Fruit fly (Drosophila melanogaster): ENCODE data around the gene CG34301.

Gene CG34301

DNA sequence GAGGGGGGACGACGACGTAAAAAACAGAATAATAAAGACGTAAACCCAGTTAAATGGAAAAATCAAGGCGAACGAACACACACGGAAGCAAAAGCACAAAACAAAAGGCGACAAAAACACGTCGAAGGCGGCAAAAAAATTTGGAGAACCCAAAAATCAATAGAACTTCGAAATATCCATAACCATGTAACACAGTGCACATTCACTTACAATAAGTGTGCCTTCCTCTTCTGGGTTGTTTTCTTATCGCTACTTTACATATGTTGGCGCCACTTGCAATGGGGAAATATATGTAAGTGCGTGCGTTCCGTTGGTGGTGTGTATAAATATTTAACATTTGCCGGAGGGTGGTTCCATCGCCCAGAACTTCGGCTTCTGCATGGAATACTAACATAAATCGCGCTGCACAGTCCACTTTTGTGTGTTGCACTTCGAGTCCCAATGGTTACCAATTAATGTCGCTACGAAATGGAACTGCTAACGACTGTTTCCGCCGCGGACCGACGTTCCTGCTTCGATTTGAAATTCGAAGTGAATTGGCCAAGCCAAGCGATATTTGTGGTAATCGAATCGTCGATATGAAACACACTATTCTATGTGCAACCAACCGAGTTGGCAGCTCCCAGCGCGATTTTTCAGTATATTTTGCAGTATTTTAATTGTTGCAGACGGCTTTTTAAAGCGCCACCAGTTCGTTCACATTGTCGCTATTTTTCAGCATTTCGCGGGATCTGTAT is 25.9 kb upstream of the CG34301 start, which contains the start of the genes CG9801 and Nasp:
Gene CG9801 (minus strand): TSS at position 542 of the 737 bp plus-strand sequence.
Gene Nasp (plus strand): TSS at position 665 of the 737 bp plus-strand sequence.
- TF ChIP-seq CG8159 (tag; optimal IDR thresholded peaks at IDR 0.05) (no peak), Ets98B (GFP tag; IDR thresholded peaks at IDR 0.05) (peak; percentile 17; the same call in 1 of the 2 replicates), fd96Ca (GFP tag; IDR thresholded peaks at IDR 0.05) (no peak; the same call in 2 of the 3 replicates), CG9948 (tag; optimal IDR thresholded peaks at IDR 0.05) (peak; percentile 2), CG4496 (GFP tag; IDR thresholded peaks at IDR 0.05) (no peak), gl (tag; optimal IDR thresholded peaks at IDR 0.05) (no peak), CG10348 (GFP tag; IDR thresholded peaks at IDR 0.05) (no peak), Snoo (tag; optimal IDR thresholded peaks at IDR 0.05) (peak; percentile 21), CG13204 (GFP tag; optimal IDR thresholded peaks at IDR 0.05) (no peak), CG15710 (tag; optimal IDR thresholded peaks at IDR 0.05) (no peak), CG32121 (GFP tag; IDR thresholded peaks at IDR 0.05) (no peak), Pif1B (GFP tag; optimal IDR thresholded peaks at IDR 0.05) (no peak), CG34367 (tag; optimal IDR thresholded peaks at IDR 0.05) (no peak), Pif1A (GFP tag; optimal IDR thresholded peaks at IDR 0.05) (peak; percentile 18), D1 (tag; optimal IDR thresholded peaks at IDR 0.05) (no peak), CG17806 (tag; optimal IDR thresholded peaks at IDR 0.05) (no peak), rn (GFP tag; IDR thresholded peaks at IDR 0.05) (no peak), CG8301 (tag; optimal IDR thresholded peaks at IDR 0.05) (no peak), EcR (GFP tag; optimal IDR thresholded peaks at IDR 0.05) (no peak), CG14655 (GFP tag; optimal IDR thresholded peaks at IDR 0.05) (no peak), CG12605 (GFP tag; IDR thresholded peaks at IDR 0.05) (0 out of 2 replicates have a peak, but pooled peaks have one; percentile 6)

DNA sequence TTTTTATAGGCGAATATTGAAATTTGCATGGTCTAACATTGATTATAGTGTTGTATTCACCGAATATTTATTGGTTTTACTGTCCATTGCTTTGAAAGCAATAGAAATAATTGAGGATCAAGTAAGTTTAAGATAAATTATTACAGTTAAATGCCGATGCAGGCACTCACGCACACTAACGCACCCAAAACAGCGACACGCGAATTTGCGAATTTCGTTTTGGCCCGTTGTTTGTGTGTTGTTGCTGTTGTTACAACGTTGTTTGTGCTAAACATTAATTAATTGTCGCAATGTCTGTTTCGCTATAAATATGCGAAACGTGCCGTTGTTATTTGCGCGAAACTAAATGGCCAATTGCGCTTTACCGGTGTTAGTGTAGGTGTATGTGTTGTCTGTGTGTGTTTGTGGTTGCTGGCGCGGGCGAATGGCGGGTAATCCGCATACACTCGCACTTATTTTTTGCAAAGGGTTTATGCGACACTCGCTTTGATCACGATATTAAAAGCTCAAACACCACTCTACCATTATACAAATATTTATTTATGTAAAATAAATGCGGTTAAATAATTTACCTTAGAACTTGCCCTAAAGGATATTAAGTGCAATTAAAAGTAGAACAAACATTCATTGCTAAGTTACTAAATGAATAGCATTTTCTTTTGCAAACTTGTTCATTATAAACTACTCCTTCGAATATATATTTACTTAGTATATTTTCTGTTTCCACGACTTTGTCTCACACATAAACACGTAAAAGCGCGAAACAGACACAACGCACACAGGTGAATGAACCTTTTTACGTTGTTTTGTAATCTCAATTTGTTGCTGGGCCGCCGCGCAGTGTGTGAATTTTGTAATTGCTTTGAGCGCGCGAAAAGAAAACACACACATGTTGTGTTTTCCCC is 25.1 kb upstream of the CG34301 start:
- peak; percentile 42; the same call in 1 of the 2 replicates for TF ChIP-seq CG12605 (GFP tag; IDR thresholded peaks at IDR 0.05)
- TF ChIP-seq CG10348 (GFP tag; IDR thresholded peaks at IDR 0.05) = 0 out of 2 replicates have a peak, but pooled peaks have one; percentile 40
- peak; percentile 71 for TF ChIP-seq CG34367 (tag; optimal IDR thresholded peaks at IDR 0.05)
- TF ChIP-seq Pif1B (GFP tag; optimal IDR thresholded peaks at IDR 0.05) = peak; percentile 94
- peak; percentile 64 for TF ChIP-seq CG17806 (tag; optimal IDR thresholded peaks at IDR 0.05)
- TF ChIP-seq gl (tag; optimal IDR thresholded peaks at IDR 0.05) = peak; percentile 1
- peak; percentile 75; the same call in 2 of the 3 replicates for TF ChIP-seq CG4496 (GFP tag; IDR thresholded peaks at IDR 0.05)
- TF ChIP-seq D1 (tag; optimal IDR thresholded peaks at IDR 0.05) = peak; percentile 32
- TF ChIP-seq Ets98B (GFP tag; IDR thresholded peaks at IDR 0.05) = peak; percentile 68
- TF ChIP-seq EcR (GFP tag; optimal IDR thresholded peaks at IDR 0.05) = peak; percentile 94
- peak; percentile 83 for TF ChIP-seq Snoo (tag; optimal IDR thresholded peaks at IDR 0.05)
- peak; percentile 79 for TF ChIP-seq CG8159 (tag; optimal IDR thresholded peaks at IDR 0.05)
- peak; percentile 96 for TF ChIP-seq Pif1A (GFP tag; optimal IDR thresholded peaks at IDR 0.05)
- peak; percentile 72 for TF ChIP-seq CG8301 (tag; optimal IDR thresholded peaks at IDR 0.05)
- TF ChIP-seq fd96Ca (GFP tag; IDR thresholded peaks at IDR 0.05) = peak; percentile 58; the same call in 2 of the 3 replicates
- TF ChIP-seq CG14655 (GFP tag; optimal IDR thresholded peaks at IDR 0.05) = peak; percentile 77
- TF ChIP-seq rn (GFP tag; IDR thresholded peaks at IDR 0.05) = peak; percentile 40
- peak; percentile 77 for TF ChIP-seq CG15710 (tag; optimal IDR thresholded peaks at IDR 0.05)
- TF ChIP-seq CG13204 (GFP tag; optimal IDR thresholded peaks at IDR 0.05) = peak; percentile 40
- peak; percentile 83 for TF ChIP-seq CG32121 (GFP tag; IDR thresholded peaks at IDR 0.05)
- no peak for TF ChIP-seq CG9948 (tag; optimal IDR thresholded peaks at IDR 0.05)

DNA sequence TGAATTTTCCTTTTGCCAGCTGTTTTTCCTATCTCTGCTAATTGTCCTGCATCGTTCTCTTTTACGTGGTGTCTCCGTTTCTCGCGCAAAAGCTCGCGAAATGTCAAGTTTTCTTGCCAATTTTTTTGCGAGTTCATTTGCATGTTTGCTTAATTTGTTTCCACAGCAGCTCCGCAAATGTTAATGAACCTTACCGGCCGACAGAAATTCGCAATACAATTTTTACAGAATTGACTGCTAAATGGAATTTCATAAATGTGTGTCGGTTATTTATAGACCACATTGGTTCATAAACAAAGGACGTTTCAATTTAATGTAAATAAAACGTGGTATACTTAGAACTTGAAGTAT is 24.5 kb upstream of the CG34301 start:
- TF ChIP-seq CG8159 (tag; optimal IDR thresholded peaks at IDR 0.05) = no peak

DNA sequence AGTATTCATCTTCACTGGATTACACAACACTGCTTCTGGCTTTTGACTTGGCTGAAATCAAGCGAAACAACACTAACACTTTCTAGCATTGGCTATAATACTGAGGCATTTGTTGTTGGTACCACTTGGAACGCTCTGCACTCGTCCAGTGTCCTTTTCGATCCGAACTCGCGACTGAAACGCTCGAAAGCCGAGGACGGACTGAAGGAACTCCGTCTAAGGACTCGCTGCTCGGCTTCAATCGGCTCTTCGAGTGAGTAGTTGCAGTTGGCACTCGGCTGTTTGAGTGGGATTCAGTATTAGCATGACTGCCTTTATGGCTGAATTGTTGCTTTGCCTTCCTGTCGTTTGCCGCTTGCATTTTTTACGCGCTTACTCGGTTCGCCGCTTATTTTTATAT is 5.2 kb upstream of the CG34301 start, which contains the start of the genes CG34135 and CG11768:
Gene CG34135 (minus strand): TSS at position 194 of the 400 bp plus-strand sequence.
Gene CG11768 (minus strand): TSS at position 203 of the 400 bp plus-strand sequence.
- TF ChIP-seq CG14655 (GFP tag; optimal IDR thresholded peaks at IDR 0.05) (no peak), CG10348 (GFP tag; IDR thresholded peaks at IDR 0.05) (no peak), Ets98B (GFP tag; IDR thresholded peaks at IDR 0.05) (no peak), CG8301 (tag; optimal IDR thresholded peaks at IDR 0.05) (no peak), Snoo (tag; optimal IDR thresholded peaks at IDR 0.05) (no peak), CG15710 (tag; optimal IDR thresholded peaks at IDR 0.05) (no peak), CG13204 (GFP tag; optimal IDR thresholded peaks at IDR 0.05) (no peak), rn (GFP tag; IDR thresholded peaks at IDR 0.05) (no peak), fd96Ca (GFP tag; IDR thresholded peaks at IDR 0.05) (no peak), CG8159 (tag; optimal IDR thresholded peaks at IDR 0.05) (no peak), CG12605 (GFP tag; IDR thresholded peaks at IDR 0.05) (no peak), gl (tag; optimal IDR thresholded peaks at IDR 0.05) (no peak), CG32121 (GFP tag; IDR thresholded peaks at IDR 0.05) (no peak), EcR (GFP tag; optimal IDR thresholded peaks at IDR 0.05) (no peak)

DNA sequence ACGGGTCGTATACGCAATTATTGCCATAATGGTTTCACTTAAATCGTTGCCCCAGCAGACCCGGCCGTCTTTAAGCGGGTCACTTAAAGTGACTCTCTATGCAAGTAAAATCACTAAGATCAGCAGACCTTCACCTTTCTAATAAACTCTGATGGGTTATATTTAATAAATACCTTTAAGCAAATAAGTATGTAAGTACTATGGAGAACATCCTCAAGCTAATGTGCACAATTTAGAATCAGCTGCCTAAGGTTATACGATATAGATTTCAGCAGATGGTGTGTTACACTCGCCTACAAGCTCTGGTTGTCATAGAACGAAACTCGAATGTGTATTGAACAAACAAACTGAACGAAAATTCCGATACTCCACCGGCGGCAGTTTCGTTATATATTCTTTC is 4.1 kb upstream of the CG34301 start, which contains the start of gene CG8236:
Gene CG8236 (plus strand): TSS at position 301 of the 400 bp plus-strand sequence.
- TF ChIP-seq gl (tag; optimal IDR thresholded peaks at IDR 0.05) (no peak), rn (GFP tag; IDR thresholded peaks at IDR 0.05) (no peak), CG32121 (GFP tag; IDR thresholded peaks at IDR 0.05) (no peak), Snoo (tag; optimal IDR thresholded peaks at IDR 0.05) (no peak), CG15710 (tag; optimal IDR thresholded peaks at IDR 0.05) (no peak), Ets98B (GFP tag; IDR thresholded peaks at IDR 0.05) (no peak), CG10348 (GFP tag; IDR thresholded peaks at IDR 0.05) (no peak), CG4496 (GFP tag; IDR thresholded peaks at IDR 0.05) (no peak), D1 (tag; optimal IDR thresholded peaks at IDR 0.05) (no peak), CG8301 (tag; optimal IDR thresholded peaks at IDR 0.05) (no peak), Pif1A (GFP tag; optimal IDR thresholded peaks at IDR 0.05) (no peak), EcR (GFP tag; optimal IDR thresholded peaks at IDR 0.05) (no peak), CG13204 (GFP tag; optimal IDR thresholded peaks at IDR 0.05) (no peak), fd96Ca (GFP tag; IDR thresholded peaks at IDR 0.05) (no peak), Pif1B (GFP tag; optimal IDR thresholded peaks at IDR 0.05) (no peak), CG14655 (GFP tag; optimal IDR thresholded peaks at IDR 0.05) (no peak), CG8159 (tag; optimal IDR thresholded peaks at IDR 0.05) (no peak)

All from whole organism, pupa.